Worm (Caenorhabditis elegans) whole organism, L2 larva: ENCODE results near the gene fbxb-62.
"Not testable (repeated sequence)": the region's sequence is repeated elsewhere in the genome, so short reads cannot be mapped to it uniquely, and the experiment has no call there.

Experiments
- C34F6.9 ChIP-seq: fragments of 150-350 bp; optimal IDR thresholded peaks from 2 replicates; lab custom pipeline; 2014; ENCODE audit warnings: missing biosample characterization, missing genetic modification characterization
- F13H6.1 ChIP-seq: sonication (generic microtip); optimal IDR thresholded peaks from 2 replicates; lab custom pipeline; 2016; ENCODE audit warnings: missing genetic modification characterization, missing compliant biosample characterization
- Y55F3AM.14 ChIP-seq: fragments of 200-800 bp; sonication (Bioruptor generic); optimal IDR thresholded peaks from 2 replicates; lab custom pipeline; 2018; ENCODE audit warnings: mild to moderate bottlenecking, missing genetic modification characterization, missing compliant biosample characterization
- alr-1 ChIP-seq: fragments of 150-350 bp; optimal IDR thresholded peaks from 2 replicates; lab custom pipeline; 2014; ENCODE audit warnings: missing biosample characterization, missing genetic modification characterization
- ama-1 ChIP-seq: fragments of 150-350 bp; optimal IDR thresholded peaks from 2 replicates; lab custom pipeline; 2018; ENCODE audit warnings: inconsistent platforms
- blmp-1 ChIP-seq: sonication (generic microtip); optimal IDR thresholded peaks from 2 replicates; lab custom pipeline; 2017; ENCODE audit warnings: missing genetic modification characterization, mild to moderate bottlenecking, missing compliant biosample characterization, antibody characterized with exemption, moderate library complexity; ENCODE audit not compliant: insufficient read depth
- ceh-16 ChIP-seq: fragments of 150-350 bp; optimal IDR thresholded peaks from 2 replicates; lab custom pipeline; 2014; ENCODE audit warnings: missing biosample characterization, missing genetic modification characterization
- crh-2 ChIP-seq: sonication (generic microtip); optimal IDR thresholded peaks from 2 replicates; lab custom pipeline; 2017; ENCODE audit warnings: missing biosample characterization, missing genetic modification characterization
- egl-27 ChIP-seq: sonication (generic microtip); optimal IDR thresholded peaks from 3 replicates; lab custom pipeline; 2017; ENCODE audit warnings: missing biosample characterization, missing genetic modification reagents, missing genetic modification characterization
- elt-1 ChIP-seq: fragments of 150-350 bp; optimal IDR thresholded peaks from 2 replicates; lab custom pipeline; 2014; ENCODE audit warnings: missing biosample characterization, missing genetic modification characterization
- elt-3 ChIP-seq: sonication (generic microtip); optimal IDR thresholded peaks from 2 replicates; lab custom pipeline; 2017; ENCODE audit warnings: missing biosample characterization, missing genetic modification characterization
- fos-1 ChIP-seq: fragments of 150-350 bp; optimal IDR thresholded peaks from 2 replicates; lab custom pipeline; 2014; ENCODE audit warnings: missing biosample characterization, missing genetic modification characterization
- gmeb-1 ChIP-seq: fragments of 150-350 bp; optimal IDR thresholded peaks from 2 replicates; lab custom pipeline; 2014; ENCODE audit warnings: missing biosample characterization, missing genetic modification characterization
- lin-39 ChIP-seq: fragments of 150-350 bp; optimal IDR thresholded peaks from 2 replicates; lab custom pipeline; 2014; ENCODE audit warnings: missing biosample characterization, missing genetic modification reagents, missing genetic modification characterization
- mab-5 ChIP-seq: fragments of 150-350 bp; optimal IDR thresholded peaks from 2 replicates; lab custom pipeline; 2014; ENCODE audit warnings: missing biosample characterization, missing genetic modification characterization
- mbf-1 ChIP-seq: sonication (generic microtip); optimal IDR thresholded peaks from 2 replicates; lab custom pipeline; 2017; ENCODE audit warnings: missing biosample characterization, missing genetic modification characterization
- nhr-10 ChIP-seq: sonication (generic microtip); optimal IDR thresholded peaks from 2 replicates; lab custom pipeline; 2017; ENCODE audit warnings: missing biosample characterization, missing genetic modification characterization
- nhr-11 ChIP-seq: fragments of 150-350 bp; optimal IDR thresholded peaks from 2 replicates; lab custom pipeline; 2014; ENCODE audit warnings: missing biosample characterization, missing genetic modification characterization
- nhr-12 ChIP-seq: fragments of 150-350 bp; optimal IDR thresholded peaks from 2 replicates; lab custom pipeline; 2014; ENCODE audit warnings: missing biosample characterization, missing genetic modification characterization
- nhr-129 ChIP-seq: fragments of 150-350 bp; optimal IDR thresholded peaks from 2 replicates; lab custom pipeline; 2014; ENCODE audit warnings: missing biosample characterization, missing genetic modification characterization
- nhr-21 ChIP-seq: fragments of 150-350 bp; optimal IDR thresholded peaks from 2 replicates; lab custom pipeline; 2014; ENCODE audit warnings: missing biosample characterization, missing genetic modification characterization
- nhr-25 ChIP-seq: fragments of 150-350 bp; sonication (generic microtip); optimal IDR thresholded peaks from 3 replicates; lab custom pipeline; 2014; ENCODE audit warnings: missing biosample characterization, missing genetic modification characterization
- nhr-77 ChIP-seq: fragments of 150-350 bp; optimal IDR thresholded peaks from 2 replicates; lab custom pipeline; 2014; ENCODE audit warnings: missing biosample characterization, missing genetic modification characterization
- sem-4 ChIP-seq: fragments of 150-350 bp; optimal IDR thresholded peaks from 2 replicates; lab custom pipeline; 2014; ENCODE audit warnings: missing biosample characterization, missing genetic modification reagents, missing genetic modification characterization
- skn-1 ChIP-seq: sonication (generic microtip); optimal IDR thresholded peaks from 2 replicates; lab custom pipeline; 2017; ENCODE audit warnings: missing biosample characterization, missing genetic modification characterization
- sma-3 ChIP-seq: sonication (generic microtip); optimal IDR thresholded peaks from 2 replicates; lab custom pipeline; 2016; ENCODE audit warnings: missing genetic modification reagents, missing genetic modification characterization, missing compliant biosample characterization
- sma-9 ChIP-seq, 2 experiments: fragments of 150-350 bp in 1 of 2; sonication (generic microtip) in 1 of 2; optimal IDR thresholded peaks; 2 replicates each; lab custom pipeline; 2014 to 2016; ENCODE audit warnings: missing genetic modification characterization in 2 of 2, mild to moderate bottlenecking in 1 of 2, missing biosample characterization in 1 of 2, missing compliant biosample characterization in 1 of 2, missing genetic modification reagents in 1 of 2, moderate library complexity in 1 of 2
- snpc-4 ChIP-seq: fragments of 150-350 bp; optimal IDR thresholded peaks from 2 replicates; lab custom pipeline; 2014; ENCODE audit warnings: missing biosample characterization, missing genetic modification characterization
- unc-39 ChIP-seq: fragments of 150-350 bp; optimal IDR thresholded peaks from 2 replicates; lab custom pipeline; 2014; ENCODE audit warnings: missing biosample characterization, missing genetic modification characterization
- unc-55 ChIP-seq: fragments of 150-350 bp; sonication (generic microtip); optimal IDR thresholded peaks from 3 replicates; lab custom pipeline; 2014; ENCODE audit warnings: missing biosample characterization, missing genetic modification reagents, missing genetic modification characterization
- unc-62 ChIP-seq: fragments of 150-350 bp; optimal IDR thresholded peaks from 2 replicates; lab custom pipeline; 2014; ENCODE audit warnings: missing biosample characterization, missing genetic modification reagents, missing genetic modification characterization
- zag-1 ChIP-seq: fragments of 150-350 bp; optimal IDR thresholded peaks from 2 replicates; lab custom pipeline; 2014; ENCODE audit warnings: missing biosample characterization, missing genetic modification characterization
- ztf-4 ChIP-seq: fragments of 150-350 bp; optimal IDR thresholded peaks from 2 replicates; lab custom pipeline; 2014; ENCODE audit warnings: missing biosample characterization, missing genetic modification characterization

fbxb-62 gene

ce11 chrV:19279888-19280287, 21.9 kb downstream of the fbxb-62 start, which contains the start of gene F21D9.8:
TSS of gene F21D9.8 (minus strand) at chrV:19279988.
- TF ChIP-seq nhr-12 (tag; lab: Kevin White, UChicago), result no peak
- TF ChIP-seq ceh-16, result no peak
- no peak for TF ChIP-seq nhr-10 (tag; lab: Kevin White, UChicago)
- TF ChIP-seq fos-1 (tag; lab: Kevin White, UChicago), result no peak
- no peak for TF ChIP-seq ama-1 (lab: Kevin White, UChicago)
- TF ChIP-seq F13H6.1 (tag; lab: Kevin White, UChicago), result no peak
- TF ChIP-seq unc-55 (GFP tag; lab: Kevin White, UChicago), result no peak
- TF ChIP-seq sem-4, result no peak
- no peak for TF ChIP-seq elt-1
- no peak for TF ChIP-seq blmp-1 (tag; lab: Kevin White, UChicago)
- TF ChIP-seq nhr-77 (tag; lab: Kevin White, UChicago), result no peak
- TF ChIP-seq mbf-1, result no peak
- no peak for TF ChIP-seq nhr-25 (tag; lab: Kevin White, UChicago)
- no peak for TF ChIP-seq unc-62 (GFP tag; lab: Kevin White, UChicago)
- TF ChIP-seq sma-3 (GFP tag; lab: Kevin White, UChicago), result no peak
- no peak for TF ChIP-seq mab-5 (tag; lab: Kevin White, UChicago)
- TF ChIP-seq zag-1 (tag; lab: Kevin White, UChicago), result no peak
- no peak for TF ChIP-seq egl-27 (tag; lab: Kevin White, UChicago)

ce11 chrV:19278488-19278887, 23.3 kb downstream of the fbxb-62 start:
- TF ChIP-seq mab-5 (tag; lab: Kevin White, UChicago), result no peak
- TF ChIP-seq snpc-4 (tag; lab: Kevin White, UChicago), result no peak
- TF ChIP-seq sma-3 (GFP tag; lab: Kevin White, UChicago), result no peak
- no peak for TF ChIP-seq ama-1 (lab: Kevin White, UChicago)
- TF ChIP-seq nhr-129 (tag; lab: Kevin White, UChicago), result no peak
- TF ChIP-seq nhr-10 (tag; lab: Kevin White, UChicago), result no peak
- no peak for TF ChIP-seq nhr-11 (tag; lab: Kevin White, UChicago)
- TF ChIP-seq blmp-1 (tag; lab: Kevin White, UChicago), result no peak
- no peak for TF ChIP-seq egl-27 (tag; lab: Kevin White, UChicago)
- TF ChIP-seq Y55F3AM.14 (GFP tag; lab: Kevin White, UChicago), result no peak
- TF ChIP-seq crh-2 (tag; lab: Kevin White, UChicago), result no peak
- TF ChIP-seq ztf-4 (tag; lab: Kevin White, UChicago), result no peak
- no peak for TF ChIP-seq elt-3
- TF ChIP-seq nhr-21, result no peak
- TF ChIP-seq mbf-1, result no peak

- TF ChIP-seq snpc-4 (tag; lab: Kevin White, UChicago) (no peak), sma-9 (GFP tag; optimal IDR thresholded peaks at IDR 0.05; lab: Kevin White, UChicago) (no peak), sma-9 (tag; optimal IDR thresholded peaks at IDR 0.05; lab: Kevin White, UChicago) (no peak), skn-1 (tag; lab: Kevin White, UChicago) (no peak), lin-39 (no peak), nhr-10 (tag; lab: Kevin White, UChicago) (no peak), unc-62 (GFP tag; lab: Kevin White, UChicago) (no peak), alr-1 (tag; lab: Kevin White, UChicago) (no peak)
Measured at ce11 chrV:19276354-19276753, 25.5 kb downstream of the fbxb-62 start.

- TF ChIP-seq nhr-25, unc-39, zag-1 (tag; lab: Kevin White, UChicago): not testable (repeated sequence)
- TF ChIP-seq, all 48 proteins: peak for 0; not testable (repeated sequence) for 48
Measured at ce11 chrV:19264148-19264547, 37.7 kb downstream of the fbxb-62 start, which contains the start of gene F21D9.1. TSS of gene F21D9.1 (plus strand) at chrV:19264448.

- TF ChIP-seq C34F6.9, result no peak
- no peak for TF ChIP-seq unc-39 (tag; lab: Kevin White, UChicago)
- no peak for TF ChIP-seq mbf-1
- TF ChIP-seq gmeb-1, result no peak
- TF ChIP-seq unc-62 (GFP tag; lab: Kevin White, UChicago), result no peak
- TF ChIP-seq fos-1 (tag; lab: Kevin White, UChicago), result no peak
- no peak for TF ChIP-seq nhr-129 (tag; lab: Kevin White, UChicago)
- no peak for TF ChIP-seq crh-2 (tag; lab: Kevin White, UChicago)
- no peak for TF ChIP-seq nhr-10 (tag; lab: Kevin White, UChicago)
- no peak for TF ChIP-seq nhr-11 (tag; lab: Kevin White, UChicago)
Measured at ce11 chrV:19262349-19262748, 39.5 kb downstream of the fbxb-62 start, which contains the start of gene F21D9.2. TSS of gene F21D9.2 (minus strand) at chrV:19262449.
